Worm (Caenorhabditis elegans) whole organism, L3 larva: Measurements from ENCODE around the gene abf-5.
A peak's percentile ranks its signal among the peaks of the same experiment; 100 is the strongest.

Source experiments
- ZK546.5 ChIP-seq: sonication (generic microtip); optimal IDR thresholded peaks from 2 replicates; lab custom pipeline; 2017; ENCODE audit warnings: missing biosample characterization, missing genetic modification characterization
- aly-2 ChIP-seq: fragments of 150-350 bp; optimal IDR thresholded peaks from 2 replicates; lab custom pipeline; 2014; ENCODE audit warnings: missing biosample characterization, missing genetic modification characterization
- ceh-28 ChIP-seq: fragments of 150-350 bp; optimal IDR thresholded peaks from 2 replicates; lab custom pipeline; 2014; ENCODE audit warnings: missing biosample characterization, missing genetic modification reagents, missing genetic modification characterization
- ceh-82 ChIP-seq: fragments of 150-350 bp; optimal IDR thresholded peaks from 2 replicates; lab custom pipeline; 2014; ENCODE audit warnings: missing biosample characterization, missing genetic modification characterization
- ceh-9 ChIP-seq: sonication (generic microtip); optimal IDR thresholded peaks from 2 replicates; lab custom pipeline; 2018; ENCODE audit warnings: missing biosample characterization, missing genetic modification characterization
- egl-27 ChIP-seq: sonication (generic microtip); optimal IDR thresholded peaks from 4 replicates; lab custom pipeline; 2017; ENCODE audit warnings: missing biosample characterization, missing genetic modification reagents, missing genetic modification characterization
- egl-5 ChIP-seq: fragments of 150-350 bp; optimal IDR thresholded peaks from 2 replicates; lab custom pipeline; 2017; ENCODE audit warnings: missing biosample characterization, missing genetic modification reagents, missing genetic modification characterization, inconsistent platforms
- elt-1 ChIP-seq: fragments of 150-350 bp; optimal IDR thresholded peaks from 2 replicates; lab custom pipeline; 2014; ENCODE audit warnings: missing biosample characterization, missing genetic modification characterization
- elt-2 ChIP-seq: sonication (generic microtip); optimal IDR thresholded peaks from 2 replicates; lab custom pipeline; 2016; ENCODE audit warnings: missing genetic modification reagents, mild to moderate bottlenecking, missing genetic modification characterization, missing compliant biosample characterization
- elt-3 ChIP-seq, 3 experiments: fragments of 150-350 bp in 1 of 3; sonication (generic microtip) in 2 of 3; optimal IDR thresholded peaks; 2 replicates in 2 of 3; 4 replicates in 1 of 3; lab custom pipeline; 2014 to 2017; ENCODE audit warnings: missing biosample characterization in 3 of 3, missing genetic modification characterization in 3 of 3
- fkh-10 ChIP-seq: sonication (generic microtip); optimal IDR thresholded peaks from 2 replicates; lab custom pipeline; 2017; ENCODE audit warnings: missing biosample characterization, missing genetic modification reagents, missing genetic modification characterization
- fkh-2 ChIP-seq: fragments of 150-350 bp; optimal IDR thresholded peaks from 2 replicates; lab custom pipeline; 2014; ENCODE audit warnings: missing biosample characterization, missing genetic modification reagents, missing genetic modification characterization
- fos-1 ChIP-seq: fragments of 150-350 bp; optimal IDR thresholded peaks from 2 replicates; lab custom pipeline; 2014; ENCODE audit warnings: missing biosample characterization, missing genetic modification characterization
- hmg-11 ChIP-seq: sonication (generic microtip); optimal IDR thresholded peaks from 2 replicates; lab custom pipeline; 2016; ENCODE audit warnings: missing genetic modification characterization, missing compliant biosample characterization
- lin-15B ChIP-seq: fragments of 150-350 bp; optimal IDR thresholded peaks from 2 replicates; lab custom pipeline; 2014; ENCODE audit warnings: missing biosample characterization, missing genetic modification characterization
- lin-39 ChIP-seq: fragments of 150-350 bp; optimal IDR thresholded peaks from 2 replicates; lab custom pipeline; 2018; ENCODE audit warnings: missing biosample characterization, missing genetic modification reagents, missing genetic modification characterization
- mdl-1 ChIP-seq: fragments of 150-350 bp; optimal IDR thresholded peaks from 2 replicates; lab custom pipeline; 2014; ENCODE audit warnings: missing biosample characterization, missing genetic modification characterization
- nfya-1 ChIP-seq: sonication (generic microtip); optimal IDR thresholded peaks from 2 replicates; lab custom pipeline; 2017; ENCODE audit warnings: missing genetic modification characterization, mild to moderate bottlenecking, missing compliant biosample characterization, antibody characterized with exemption, moderate library complexity; ENCODE audit not compliant: insufficient read depth
- nhr-12 ChIP-seq: fragments of 150-350 bp; optimal IDR thresholded peaks from 2 replicates; lab custom pipeline; 2014; ENCODE audit warnings: missing biosample characterization, missing genetic modification characterization
- nhr-23 ChIP-seq: fragments of 150-350 bp; optimal IDR thresholded peaks from 2 replicates; lab custom pipeline; 2014; ENCODE audit warnings: missing biosample characterization, missing genetic modification reagents, missing genetic modification characterization
- nhr-237 ChIP-seq: fragments of 150-350 bp; optimal IDR thresholded peaks from 2 replicates; lab custom pipeline; 2014; ENCODE audit warnings: missing biosample characterization, missing genetic modification characterization
- nhr-28 ChIP-seq: fragments of 150-350 bp; optimal IDR thresholded peaks from 2 replicates; lab custom pipeline; 2014; ENCODE audit warnings: missing biosample characterization, missing genetic modification characterization
- nhr-43 ChIP-seq: sonication (generic microtip); optimal IDR thresholded peaks from 2 replicates; lab custom pipeline; 2016; ENCODE audit warnings: mild to moderate bottlenecking, missing genetic modification characterization, missing compliant biosample characterization; ENCODE audit not compliant: poor library complexity, severe bottlenecking
- pha-4 ChIP-seq: fragments of 150-350 bp; optimal IDR thresholded peaks from 2 replicates; lab custom pipeline; 2014; ENCODE audit warnings: missing biosample characterization, missing genetic modification reagents, missing genetic modification characterization
- pqm-1 ChIP-seq: fragments of 150-350 bp; optimal IDR thresholded peaks from 2 replicates; lab custom pipeline; 2017; ENCODE audit warnings: missing biosample characterization, missing genetic modification characterization, inconsistent platforms
- sea-2 ChIP-seq: fragments of 150-350 bp; sonication (generic microtip); optimal IDR thresholded peaks from 4 replicates; lab custom pipeline; 2014; ENCODE audit warnings: missing biosample characterization, missing genetic modification reagents, missing genetic modification characterization
- skn-1 ChIP-seq: fragments of 150-350 bp; optimal IDR thresholded peaks from 2 replicates; lab custom pipeline; 2014; ENCODE audit warnings: missing biosample characterization, missing genetic modification characterization
- snpc-4 ChIP-seq: fragments of 150-350 bp; optimal IDR thresholded peaks from 2 replicates; lab custom pipeline; 2014; ENCODE audit warnings: missing biosample characterization, missing genetic modification characterization
- tbx-2 ChIP-seq: sonication (generic microtip); optimal IDR thresholded peaks from 2 replicates; lab custom pipeline; 2016; ENCODE audit warnings: mild to moderate bottlenecking, missing genetic modification characterization, missing compliant biosample characterization
- unc-62 ChIP-seq: fragments of 150-350 bp; sonication (generic microtip); optimal IDR thresholded peaks from 4 replicates; lab custom pipeline; 2014; ENCODE audit warnings: missing biosample characterization, missing genetic modification reagents, missing genetic modification characterization
- zag-1 ChIP-seq: fragments of 150-350 bp; optimal IDR thresholded peaks from 2 replicates; lab custom pipeline; 2014; ENCODE audit warnings: missing biosample characterization, missing genetic modification characterization
- ztf-11 ChIP-seq: fragments of 150-350 bp; optimal IDR thresholded peaks from 2 replicates; lab custom pipeline; 2014; ENCODE audit warnings: missing biosample characterization, missing genetic modification characterization
- ztf-4 ChIP-seq: fragments of 150-350 bp; optimal IDR thresholded peaks from 2 replicates; lab custom pipeline; 2014; ENCODE audit warnings: missing biosample characterization, missing genetic modification characterization

Gene abf-5

ce11 chrX:12787624-12788023, 5.0 kb upstream of the abf-5 start, which contains the start of gene str-124:
str-124 (plus strand) TSS chrX:12787924.
- TF ChIP-seq fkh-10 (GFP tag; lab: Kevin White, UChicago) (no peak), nfya-1 (no peak), pqm-1 (tag; lab: Kevin White, UChicago) (no peak), nhr-12 (tag; lab: Kevin White, UChicago) (no peak), fkh-2 (no peak), hmg-11 (tag; lab: Kevin White, UChicago) (no peak), ZK546.5 (no peak), tbx-2 (tag; lab: Kevin White, UChicago) (no peak), elt-3 (tag; optimal IDR thresholded peaks at IDR 0.05; lab: Kevin White, UChicago) (no peak), snpc-4 (tag; lab: Kevin White, UChicago) (no peak), lin-15B (no peak), aly-2 (tag; lab: Kevin White, UChicago) (no peak), ztf-11 (tag; lab: Kevin White, UChicago) (no peak), elt-1 (tag; lab: Kevin White, UChicago) (no peak), sea-2 (GFP tag; lab: Kevin White, UChicago) (no peak), skn-1 (tag; lab: Kevin White, UChicago) (no peak)

ce11 chrX:12790036-12790435, 2.6 kb upstream of the abf-5 start, which contains the start of gene str-123:
str-123 (plus strand) TSS chrX:12790336.
- no peak for TF ChIP-seq ztf-11 (tag; lab: Kevin White, UChicago)
- no peak for TF ChIP-seq lin-39 (tag; lab: Kevin White, UChicago)
- no peak for TF ChIP-seq zag-1 (tag; lab: Kevin White, UChicago)
- TF ChIP-seq skn-1 (tag; lab: Kevin White, UChicago), result no peak
- no peak for TF ChIP-seq unc-62 (GFP tag; lab: Kevin White, UChicago)
- no peak for TF ChIP-seq pqm-1 (tag; lab: Kevin White, UChicago)
- TF ChIP-seq fkh-10 (GFP tag; lab: Kevin White, UChicago), result no peak
- TF ChIP-seq, all 47 proteins: peak for 0

- TF ChIP-seq hmg-11 (tag; lab: Kevin White, UChicago), result no peak
- no peak for TF ChIP-seq lin-15B
- no peak for TF ChIP-seq elt-2 (tag; lab: Kevin White, UChicago)
- no peak for TF ChIP-seq mdl-1 (tag; lab: Kevin White, UChicago)
- TF ChIP-seq ceh-28 (tag; lab: Kevin White, UChicago), result no peak
- peak; percentile 36 for TF ChIP-seq nhr-43 (tag; lab: Kevin White, UChicago)
- no peak for TF ChIP-seq egl-5 (tag; lab: Kevin White, UChicago)
- TF ChIP-seq nhr-12 (tag; lab: Kevin White, UChicago), result no peak
- TF ChIP-seq nhr-23 (tag; lab: Kevin White, UChicago), result peak; percentile 25
Observed at ce11 chrX:12793075-12793474, 421 bp downstream of the abf-5 start.

- TF ChIP-seq ztf-11 (tag; lab: Kevin White, UChicago), result no peak
- peak; percentile 90 for TF ChIP-seq pha-4
- TF ChIP-seq nhr-43 (tag; lab: Kevin White, UChicago), result no peak
- TF ChIP-seq ceh-82 (tag; lab: Kevin White, UChicago), result no peak
Observed at ce11 chrX:12793796-12794195, 1.1 kb downstream of the abf-5 start, which contains the start of gene abf-6. abf-6 (plus strand) TSS chrX:12794118.

- TF ChIP-seq nhr-12 (tag; lab: Kevin White, UChicago), result no peak
- no peak for TF ChIP-seq pha-4
- TF ChIP-seq fos-1 (tag; lab: Kevin White, UChicago), result no peak
- no peak for TF ChIP-seq lin-39 (tag; lab: Kevin White, UChicago)
- no peak for TF ChIP-seq nhr-237 (tag; lab: Kevin White, UChicago)
- TF ChIP-seq elt-1 (tag; lab: Kevin White, UChicago), result no peak
Observed at ce11 chrX:12799831-12800230, 7.2 kb downstream of the abf-5 start.

- peak; percentile 31 for TF ChIP-seq pha-4
- no peak for TF ChIP-seq egl-27 (tag; lab: Kevin White, UChicago)
- TF ChIP-seq tbx-2 (tag; lab: Kevin White, UChicago), result no peak
- no peak for TF ChIP-seq ceh-9 (tag; lab: Kevin White, UChicago)
- peak; percentile 78 for TF ChIP-seq elt-2 (tag; lab: Kevin White, UChicago)
- TF ChIP-seq ztf-4 (tag; lab: Kevin White, UChicago), result no peak
- TF ChIP-seq unc-62 (GFP tag; lab: Kevin White, UChicago), result no peak
- TF ChIP-seq ceh-28 (tag; lab: Kevin White, UChicago), result no peak
- TF ChIP-seq nhr-28, result no peak
- TF ChIP-seq nfya-1, result no peak
- peak; percentile 86 for TF ChIP-seq pqm-1 (tag; lab: Kevin White, UChicago)
- TF ChIP-seq hmg-11 (tag; lab: Kevin White, UChicago), result no peak
- TF ChIP-seq, all 47 proteins: peak for 3
Observed at ce11 chrX:12806926-12807325, 14.3 kb downstream of the abf-5 start.
